Worm (Caenorhabditis elegans): Measurements from ENCODE around the gene lmbr-1.
A peak's percentile ranks its signal among the peaks of the same experiment; 100 is the strongest.

lmbr-1 gene

ce11 chrIII:8358213-8358672 lies 13.8 kb upstream of the lmbr-1 start, which contains the start of the genes R05D3.8 and rfp-1 (continued):
- TF ChIP-seq mes-2 (tag; optimal IDR thresholded peaks at IDR 0.05; ENCODE audit: poor library complexity, severe bottlenecking): peak; percentile 89
- peak; percentile 43 for TF ChIP-seq rbr-2 (tag; optimal IDR thresholded peaks at IDR 0.05)
- TF ChIP-seq lin-1 (GFP tag; IDR thresholded peaks at IDR 0.05): 0 out of 2 replicates have a peak, but pooled peaks have one; percentile 27
- peak in 1 of 2 experiments; percentile 19 for TF ChIP-seq ZK546.5 (tag; optimal IDR thresholded peaks at IDR 0.05)
- peak; percentile 97 to 99 for TF ChIP-seq lsy-2 (tag; optimal IDR thresholded peaks at IDR 0.05)
- no peak for TF ChIP-seq daf-12 (tag; optimal IDR thresholded peaks at IDR 0.05)
- TF ChIP-seq zfp-2 (tag; optimal IDR thresholded peaks at IDR 0.05): no peak
- no peak for TF ChIP-seq set-16 (GFP tag; IDR thresholded peaks at IDR 0.05)
- no peak for TF ChIP-seq madf-9 (GFP tag; conservative IDR thresholded peaks at IDR 0.05)
- TF ChIP-seq daf-19 (GFP tag; conservative IDR thresholded peaks at IDR 0.05): no peak
- TF ChIP-seq snpc-4 (tag; optimal IDR thresholded peaks at IDR 0.05): no peak
- no peak for TF ChIP-seq spr-1 (tag; optimal IDR thresholded peaks at IDR 0.05)

ce11 chrIII:8363253-8364061 lies 8.6 kb upstream of the lmbr-1 start, which contains the start of gene R05D3.3:
R05D3.3 (plus strand) TSS chrIII:8364011.
- TF ChIP-seq spr-1 (tag; optimal IDR thresholded peaks at IDR 0.05) (no peak), unc-39 (tag; optimal IDR thresholded peaks at IDR 0.05) (no peak), ces-1 (GFP tag; optimal IDR thresholded peaks at IDR 0.05) (no peak), dpl-1 (GFP tag; optimal IDR thresholded peaks at IDR 0.05) (peak; percentile 25), egl-27 (tag; optimal IDR thresholded peaks at IDR 0.05) (no peak), aha-1 (tag) (peak; percentile 83), fos-1 (tag; optimal IDR thresholded peaks at IDR 0.05) (no peak), zfp-3 (GFP tag; conservative IDR thresholded peaks at IDR 0.05) (no peak), dmd-8 (GFP tag; IDR thresholded peaks at IDR 0.05) (no peak), rbr-2 (tag; optimal IDR thresholded peaks at IDR 0.05) (no peak), attf-4 (tag; optimal IDR thresholded peaks at IDR 0.05) (no peak), dmd-9 (GFP tag; IDR thresholded peaks at IDR 0.05) (no peak), lin-13 (GFP tag; optimal IDR thresholded peaks at IDR 0.05) (no peak), F49E8.2 (tag; optimal IDR thresholded peaks at IDR 0.05; ENCODE audit: borderline replicate concordance) (no peak), mdl-1 (tag; optimal IDR thresholded peaks at IDR 0.05) (no peak), php-3 (GFP tag; IDR thresholded peaks at IDR 0.05) (no peak)

- no peak for TF ChIP-seq lsy-2 (tag; optimal IDR thresholded peaks at IDR 0.05)
- TF ChIP-seq cey-2 (tag; optimal IDR thresholded peaks at IDR 0.05; ENCODE audit: borderline replicate concordance, insufficient read depth): no peak
- no peak for TF ChIP-seq lin-39 (tag; optimal IDR thresholded peaks at IDR 0.05)
- no peak for TF ChIP-seq php-3 (GFP tag; IDR thresholded peaks at IDR 0.05)
- TF ChIP-seq lin-13 (GFP tag; optimal IDR thresholded peaks at IDR 0.05): no peak
- no peak for TF ChIP-seq aly-2 (tag; optimal IDR thresholded peaks at IDR 0.05)
- TF ChIP-seq duxl-1 (tag; optimal IDR thresholded peaks at IDR 0.05; ENCODE audit: poor library complexity): no peak
- no peak for TF ChIP-seq hif-1 (tag; optimal IDR thresholded peaks at IDR 0.05)
- TF ChIP-seq zfp-3 (GFP tag; conservative IDR thresholded peaks at IDR 0.05): no peak
- no peak for TF ChIP-seq egl-27 (tag; optimal IDR thresholded peaks at IDR 0.05)
- TF ChIP-seq D1046.2 (GFP tag; IDR thresholded peaks at IDR 0.05): no peak
- TF ChIP-seq daf-8 (GFP tag; IDR thresholded peaks at IDR 0.05): no peak
- no peak for TF ChIP-seq ama-1 (optimal IDR thresholded peaks at IDR 0.05)
- no peak for TF ChIP-seq ZK337.2 (GFP tag; IDR thresholded peaks at IDR 0.05)
- no peak for TF ChIP-seq nhr-102 (tag; optimal IDR thresholded peaks at IDR 0.05)
- TF ChIP-seq Y75B8A.6 (GFP tag; IDR thresholded peaks at IDR 0.05): no peak
- no peak for TF ChIP-seq F44E2.7 (GFP tag; IDR thresholded peaks at IDR 0.05)
- no peak for TF ChIP-seq snpc-1.2 (GFP tag; IDR thresholded peaks at IDR 0.05)
- TF ChIP-seq spr-3 (GFP tag; optimal IDR thresholded peaks at IDR 0.05): no peak
Measured at ce11 chrIII:8368619-8369018, 3.4 kb upstream of the lmbr-1 start, which contains the start of gene R05D3.9. R05D3.9 (minus strand) TSS chrIII:8368719.
